Fruit fly (Drosophila melanogaster): ENCODE data around the gene Ca-beta.

Ca-beta gene

DNA sequence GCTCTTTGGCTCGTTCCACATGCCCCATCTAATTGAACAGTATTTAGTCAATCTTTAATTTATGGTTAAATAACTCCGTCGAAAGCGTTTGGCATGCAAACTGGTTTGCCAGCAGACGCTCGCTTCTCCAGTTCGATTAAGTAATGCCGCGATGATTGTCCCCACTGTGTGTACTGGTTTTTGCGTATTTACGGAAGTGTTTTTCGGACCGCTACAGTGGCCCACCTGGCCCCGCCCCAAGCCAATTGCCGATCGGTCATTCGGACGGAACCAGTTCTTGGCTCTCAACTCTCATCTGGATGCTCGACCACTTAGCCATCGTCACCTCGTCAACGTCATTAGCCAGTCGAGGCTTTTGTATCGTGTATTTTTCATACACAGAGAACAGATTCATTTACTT, 6.6 kb downstream of the Ca-beta start:
- TF ChIP-seq ttk (optimal IDR thresholded peaks at IDR 0.05), result no peak
- no peak for TF ChIP-seq Sin3A (optimal IDR thresholded peaks at IDR 0.05)
- TF ChIP-seq Myc (optimal IDR thresholded peaks at IDR 0.05), result no peak
- TF ChIP-seq h (optimal IDR thresholded peaks at IDR 0.05), result no peak
- no peak for TF ChIP-seq insv (optimal IDR thresholded peaks at IDR 0.05)
- TF ChIP-seq psq (optimal IDR thresholded peaks at IDR 0.05), result no peak

DNA sequence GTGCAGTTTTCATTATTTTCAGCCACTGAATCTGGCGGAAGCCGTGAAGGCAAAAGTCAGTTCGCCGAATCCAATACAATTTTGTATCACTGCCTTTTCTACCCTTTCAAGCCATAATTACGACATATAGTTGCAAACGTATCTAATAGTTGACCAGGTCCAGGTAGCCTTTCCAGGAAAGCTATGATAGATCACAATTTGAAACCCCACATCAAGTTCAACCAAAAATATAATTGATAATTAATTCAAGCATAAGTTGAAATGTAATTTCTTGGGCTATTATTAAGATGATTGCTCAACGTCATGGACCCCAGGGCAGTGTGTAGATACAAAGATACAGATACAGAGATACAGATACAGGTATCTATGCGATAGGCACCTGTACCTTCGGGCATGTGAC, 7.1 kb downstream of the Ca-beta start:
- TF ChIP-seq insv (optimal IDR thresholded peaks at IDR 0.05), result no peak
- TF ChIP-seq psq (optimal IDR thresholded peaks at IDR 0.05), result no peak
- no peak for TF ChIP-seq ttk (optimal IDR thresholded peaks at IDR 0.05)
- TF ChIP-seq Myc (optimal IDR thresholded peaks at IDR 0.05), result no peak
- no peak for TF ChIP-seq Sin3A (optimal IDR thresholded peaks at IDR 0.05)
- no peak for TF ChIP-seq h (optimal IDR thresholded peaks at IDR 0.05)

DNA sequence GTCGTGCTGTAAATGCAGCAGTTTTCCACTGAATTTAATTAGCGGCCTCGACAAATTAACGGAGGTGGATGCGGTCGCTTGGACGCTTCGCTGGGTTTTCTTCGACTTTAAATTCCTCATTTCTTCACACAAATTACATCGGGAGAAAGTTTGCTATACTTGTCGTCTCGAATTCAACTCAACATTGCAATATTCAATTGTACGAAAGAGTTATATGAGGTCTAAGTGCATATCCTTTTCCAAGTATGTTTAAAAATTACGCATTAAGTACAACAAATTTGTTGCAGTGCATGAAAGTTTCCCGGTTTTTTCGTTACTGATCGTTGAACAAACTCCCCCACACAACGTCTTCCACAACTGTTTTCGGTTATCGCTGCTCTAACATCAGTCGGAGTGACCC, 10.7 kb downstream of the Ca-beta start:
- TF ChIP-seq Sin3A (optimal IDR thresholded peaks at IDR 0.05), result no peak
- TF ChIP-seq Myc (optimal IDR thresholded peaks at IDR 0.05), result no peak
- TF ChIP-seq ttk (optimal IDR thresholded peaks at IDR 0.05), result no peak

DNA sequence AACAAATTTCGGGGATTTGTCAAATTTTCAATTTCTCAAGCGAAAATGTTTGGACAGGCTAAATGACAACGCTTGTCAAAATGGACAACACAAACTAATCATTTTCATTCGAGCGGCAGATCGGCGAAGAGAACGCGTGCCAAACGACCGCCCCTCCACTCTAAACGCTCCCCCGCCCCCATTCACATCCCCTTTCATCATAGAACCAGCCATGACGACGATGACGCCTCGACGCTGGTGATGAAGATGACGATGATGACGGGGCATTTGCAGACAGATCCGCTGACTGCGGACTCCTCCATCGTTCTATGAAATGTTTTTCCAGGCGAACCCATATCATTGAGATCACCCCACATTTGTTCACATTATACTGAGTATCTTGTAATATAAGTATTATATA, 13.2 kb downstream of the Ca-beta start:
- TF ChIP-seq insv (optimal IDR thresholded peaks at IDR 0.05) (no peak), ttk (optimal IDR thresholded peaks at IDR 0.05) (no peak), Sin3A (optimal IDR thresholded peaks at IDR 0.05) (no peak), Myc (optimal IDR thresholded peaks at IDR 0.05) (no peak), psq (optimal IDR thresholded peaks at IDR 0.05) (no peak), h (optimal IDR thresholded peaks at IDR 0.05) (no peak)

DNA sequence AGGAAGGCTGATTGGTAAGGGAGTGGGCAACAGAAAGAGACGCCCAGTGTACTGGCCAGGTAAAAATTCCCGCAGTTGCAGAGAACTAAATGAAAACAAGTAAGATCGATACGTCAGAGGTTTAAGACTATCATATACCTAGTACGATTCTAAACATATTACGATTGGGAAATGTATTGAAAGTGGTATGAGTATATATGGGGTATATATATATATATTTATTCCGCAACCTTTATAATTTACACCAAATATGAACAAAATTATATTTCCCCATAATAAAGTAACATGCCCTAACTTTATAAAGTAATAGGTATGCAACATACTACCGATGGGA, 14.3 kb downstream of the Ca-beta start:
- TF ChIP-seq h (optimal IDR thresholded peaks at IDR 0.05) (no peak), Myc (optimal IDR thresholded peaks at IDR 0.05) (no peak), psq (optimal IDR thresholded peaks at IDR 0.05) (no peak), ttk (optimal IDR thresholded peaks at IDR 0.05) (no peak), Sin3A (optimal IDR thresholded peaks at IDR 0.05) (no peak), insv (optimal IDR thresholded peaks at IDR 0.05) (no peak)

DNA sequence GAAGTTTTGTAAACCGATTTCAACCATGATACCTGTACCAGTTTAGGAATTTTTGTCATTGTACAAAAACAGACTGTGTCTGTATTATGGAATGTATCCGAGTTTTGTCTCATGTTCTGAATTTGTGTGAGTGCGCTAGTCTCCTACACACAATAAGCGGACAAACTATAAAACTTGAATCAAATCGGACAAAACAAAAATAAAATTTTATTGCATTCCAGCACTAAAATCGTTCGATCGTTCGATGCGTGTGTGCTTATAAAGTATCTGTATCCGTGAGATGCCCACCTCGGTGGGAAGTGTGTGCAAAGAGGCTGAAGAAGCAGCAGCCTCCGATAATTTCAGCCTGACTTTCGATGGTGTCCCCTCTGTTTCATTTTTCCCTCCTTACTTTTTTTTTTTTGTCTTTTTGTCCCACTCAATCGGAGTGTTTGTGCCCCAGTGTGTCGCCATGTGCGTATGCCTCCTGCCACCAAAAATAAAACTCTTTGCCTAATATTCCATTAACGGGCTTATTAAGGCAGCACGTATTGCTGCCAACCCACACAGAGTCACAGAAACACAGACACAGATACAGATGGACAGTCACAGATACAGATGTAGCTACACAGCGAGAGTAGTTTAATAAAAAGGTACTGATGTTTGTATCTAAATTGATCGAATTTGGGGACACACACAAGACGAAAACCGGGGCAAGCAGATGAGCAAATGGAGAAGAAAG, 14.8 kb downstream of the Ca-beta start:
- TF ChIP-seq Myc (optimal IDR thresholded peaks at IDR 0.05) (no peak), h (optimal IDR thresholded peaks at IDR 0.05) (no peak), ttk (optimal IDR thresholded peaks at IDR 0.05) (no peak), psq (optimal IDR thresholded peaks at IDR 0.05) (no peak), Sin3A (optimal IDR thresholded peaks at IDR 0.05) (no peak), insv (optimal IDR thresholded peaks at IDR 0.05) (no peak)

DNA sequence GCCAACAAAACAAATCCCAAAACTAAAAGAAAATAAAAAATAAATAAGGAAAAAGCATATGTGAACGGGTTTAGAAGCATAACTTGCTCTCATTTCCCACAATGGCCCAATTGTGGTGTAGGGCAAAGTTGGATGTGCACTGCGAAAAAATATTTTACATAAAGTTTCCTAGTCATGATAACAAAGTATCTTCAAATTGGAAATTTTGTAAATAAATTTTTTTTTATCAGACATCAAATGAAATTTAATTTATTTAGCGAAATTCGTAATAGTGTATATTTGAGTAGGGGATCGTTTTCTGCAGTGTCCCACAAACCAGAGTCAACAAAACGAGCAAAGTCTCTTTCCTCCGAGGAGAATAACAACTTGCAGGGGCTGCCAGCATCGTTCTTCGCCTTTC, 19.2 kb downstream of the Ca-beta start:
- no peak for TF ChIP-seq ttk (optimal IDR thresholded peaks at IDR 0.05)
- TF ChIP-seq insv (optimal IDR thresholded peaks at IDR 0.05), result no peak
- no peak for TF ChIP-seq Sin3A (optimal IDR thresholded peaks at IDR 0.05)
- no peak for TF ChIP-seq Myc (optimal IDR thresholded peaks at IDR 0.05)
- no peak for TF ChIP-seq psq (optimal IDR thresholded peaks at IDR 0.05)
- TF ChIP-seq h (optimal IDR thresholded peaks at IDR 0.05), result no peak

DNA sequence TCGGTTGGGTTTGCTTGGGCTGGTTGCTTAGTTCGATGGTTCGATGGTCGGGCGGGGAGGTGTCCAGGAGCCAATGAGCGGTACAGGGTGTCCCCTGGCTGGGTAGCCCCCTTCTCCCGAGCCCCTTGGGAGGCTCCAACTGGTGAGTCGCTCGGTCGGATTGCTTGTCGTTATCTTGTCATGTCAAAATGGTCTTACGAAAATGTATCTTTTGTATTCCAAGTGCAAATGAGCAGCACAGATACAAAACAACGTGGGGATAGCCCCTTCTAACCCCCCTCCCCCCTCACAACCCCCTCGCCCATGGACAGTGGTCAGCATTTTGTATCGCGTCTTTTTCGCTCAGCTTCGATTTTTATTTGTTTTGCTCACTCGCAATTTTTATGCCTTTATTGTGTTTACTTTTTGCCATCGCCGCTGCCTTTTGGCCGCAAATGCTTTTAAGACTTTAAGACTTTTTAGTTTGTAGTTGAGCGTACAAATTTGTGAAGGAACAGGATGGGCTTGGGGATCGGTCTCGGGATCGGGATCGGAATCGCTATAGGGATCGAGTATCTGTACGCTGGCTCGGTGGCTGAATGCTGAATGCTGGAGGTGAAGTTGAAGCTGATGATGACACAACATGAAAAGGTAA, 20.6 kb downstream of the Ca-beta start:
- no peak for TF ChIP-seq Myc (optimal IDR thresholded peaks at IDR 0.05)

DNA sequence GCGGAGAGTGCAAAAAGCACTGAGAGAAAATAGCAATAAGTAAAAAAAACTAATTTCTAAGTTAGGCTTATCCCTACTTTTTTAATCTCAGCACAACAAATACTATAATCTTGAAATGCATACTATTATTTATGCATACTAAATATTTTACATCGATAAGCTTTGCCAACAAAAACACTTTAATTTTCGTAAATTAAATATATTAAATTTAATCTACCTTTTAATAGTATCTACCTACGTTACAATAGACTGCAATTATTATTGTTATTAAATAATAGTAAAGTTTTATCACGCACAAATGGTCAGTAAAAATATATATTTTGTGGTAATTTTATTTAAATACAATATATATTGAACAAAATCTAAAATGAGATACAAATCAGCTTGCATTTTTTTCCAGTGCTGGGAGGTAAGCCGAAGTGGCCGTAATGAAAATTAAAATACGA, 21.2 kb downstream of the Ca-beta start:
- TF ChIP-seq insv (optimal IDR thresholded peaks at IDR 0.05) (no peak), Sin3A (optimal IDR thresholded peaks at IDR 0.05) (no peak), ttk (optimal IDR thresholded peaks at IDR 0.05) (no peak), h (optimal IDR thresholded peaks at IDR 0.05) (no peak), Myc (optimal IDR thresholded peaks at IDR 0.05) (no peak), psq (optimal IDR thresholded peaks at IDR 0.05) (no peak)

DNA sequence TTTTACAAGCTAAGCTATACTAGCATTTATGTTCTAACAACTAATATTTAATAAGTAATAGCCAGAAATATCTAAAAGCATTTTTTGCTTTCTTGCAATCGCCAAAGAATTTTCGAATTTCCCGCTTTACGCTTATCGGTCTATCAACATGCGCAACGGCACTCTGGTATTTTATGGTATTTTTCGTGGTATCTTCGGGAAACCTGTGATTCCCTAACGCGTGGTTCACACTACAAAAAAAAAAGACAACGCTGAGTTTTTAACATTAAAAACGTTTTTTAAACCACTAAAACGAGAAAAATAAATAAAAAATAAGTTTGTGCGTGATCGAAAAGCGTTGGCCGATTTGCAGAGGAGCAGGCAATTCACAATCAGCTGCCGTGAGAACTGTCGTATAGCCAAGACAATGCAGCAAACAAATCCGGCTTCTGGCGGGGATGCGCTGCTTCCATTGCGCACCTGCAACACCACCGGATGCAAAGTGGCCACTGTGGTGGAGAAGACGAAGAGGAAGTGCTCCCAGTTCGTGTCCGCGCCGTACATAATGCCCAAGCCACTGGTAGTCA, 24.4 kb downstream of the Ca-beta start, which contains the start of gene Boh2:
Boh2 (plus strand) TSS at position 207 of the 566 bp plus-strand sequence.
- TF ChIP-seq psq (optimal IDR thresholded peaks at IDR 0.05) (no peak), h (optimal IDR thresholded peaks at IDR 0.05) (no peak), insv (optimal IDR thresholded peaks at IDR 0.05) (no peak), ttk (optimal IDR thresholded peaks at IDR 0.05) (no peak), Myc (optimal IDR thresholded peaks at IDR 0.05) (no peak), Sin3A (optimal IDR thresholded peaks at IDR 0.05) (no peak)

DNA sequence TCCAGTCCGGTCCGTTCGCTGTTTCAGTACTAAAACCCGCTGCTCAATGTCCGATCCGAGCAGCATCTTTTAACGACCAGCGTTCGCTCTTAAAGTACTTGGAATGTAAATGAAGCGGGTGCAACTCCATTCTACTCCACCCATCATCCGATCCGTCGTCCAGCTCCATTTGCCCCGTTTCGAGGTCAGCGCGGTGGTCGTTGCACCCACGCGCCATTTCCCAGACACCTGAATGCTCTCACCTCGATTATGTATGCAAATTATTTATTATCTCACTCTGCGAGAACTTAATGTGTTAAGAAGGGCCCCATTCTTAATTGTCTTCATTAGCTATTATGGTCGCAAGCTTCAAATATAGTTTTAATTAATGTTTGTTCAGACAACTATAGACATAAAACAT, 25.0 kb downstream of the Ca-beta start:
- no peak for TF ChIP-seq Myc (optimal IDR thresholded peaks at IDR 0.05)
- no peak for TF ChIP-seq Sin3A (optimal IDR thresholded peaks at IDR 0.05)
- no peak for TF ChIP-seq ttk (optimal IDR thresholded peaks at IDR 0.05)
- TF ChIP-seq psq (optimal IDR thresholded peaks at IDR 0.05), result no peak
- TF ChIP-seq insv (optimal IDR thresholded peaks at IDR 0.05), result no peak
- TF ChIP-seq h (optimal IDR thresholded peaks at IDR 0.05), result no peak

DNA sequence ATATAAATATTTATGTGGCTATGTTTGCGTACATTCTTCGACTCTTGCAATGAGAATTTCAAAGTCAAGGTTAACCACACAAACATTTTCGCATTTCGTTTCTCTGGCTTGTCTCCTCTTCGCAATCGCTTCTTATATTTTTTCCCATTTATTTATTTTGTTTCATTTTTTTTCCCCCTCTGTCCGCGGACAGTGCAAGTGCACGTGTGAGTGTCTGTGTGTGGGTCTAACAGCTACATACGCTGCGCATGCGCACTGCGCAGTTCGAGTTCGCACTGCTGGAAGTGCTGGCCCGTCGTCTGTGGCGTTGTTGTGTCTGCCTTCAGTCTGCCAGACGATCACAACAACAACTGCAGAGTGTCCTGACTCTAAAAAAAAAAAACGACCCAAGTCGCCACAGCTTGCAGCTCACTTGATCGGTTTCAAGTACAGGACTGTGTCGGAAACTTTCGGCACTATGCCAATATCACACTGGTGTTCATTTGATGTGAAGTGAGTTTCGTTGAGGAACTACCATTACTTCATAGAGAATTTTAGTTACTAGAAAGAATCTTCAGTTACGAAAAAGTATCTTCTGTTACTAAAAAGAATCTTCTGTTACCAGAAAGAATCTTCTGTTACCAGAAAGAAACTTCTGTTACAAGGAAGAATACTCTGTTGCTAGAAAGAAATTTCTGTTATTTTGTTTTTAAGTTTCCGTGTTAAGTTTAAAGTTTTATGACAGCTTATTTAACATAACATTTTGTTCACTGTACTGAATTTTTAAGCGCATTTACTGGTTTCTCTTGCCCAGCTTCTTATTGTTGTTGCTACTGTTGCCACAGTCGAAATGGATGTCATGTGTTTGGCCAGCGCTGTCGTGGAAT, 27.7 kb downstream of the Ca-beta start:
- TF ChIP-seq Myc (optimal IDR thresholded peaks at IDR 0.05) (no peak), insv (optimal IDR thresholded peaks at IDR 0.05) (no peak), psq (optimal IDR thresholded peaks at IDR 0.05) (no peak)
